Worm (Caenorhabditis elegans) whole organism, L4/young adult: Measurements from ENCODE around the gene fbxa-141.

ENCODE experiments used
- W03F9.2 ChIP-seq: fragments of 150-350 bp; optimal IDR thresholded peaks from 2 replicates; lab custom pipeline; 2014; ENCODE audit warnings: missing biosample characterization, missing genetic modification characterization
- dao-5 ChIP-seq: sonication (generic microtip); optimal IDR thresholded peaks from 2 replicates; lab custom pipeline; 2016; ENCODE audit warnings: missing genotype, missing genetic modification characterization, moderate library complexity, missing compliant biosample characterization
- him-1 ChIP-seq: sonication (generic microtip); optimal IDR thresholded peaks from 2 replicates; lab custom pipeline; 2016; ENCODE audit warnings: missing genotype, missing genetic modification reagents, missing genetic modification characterization, missing compliant biosample characterization

DNA sequence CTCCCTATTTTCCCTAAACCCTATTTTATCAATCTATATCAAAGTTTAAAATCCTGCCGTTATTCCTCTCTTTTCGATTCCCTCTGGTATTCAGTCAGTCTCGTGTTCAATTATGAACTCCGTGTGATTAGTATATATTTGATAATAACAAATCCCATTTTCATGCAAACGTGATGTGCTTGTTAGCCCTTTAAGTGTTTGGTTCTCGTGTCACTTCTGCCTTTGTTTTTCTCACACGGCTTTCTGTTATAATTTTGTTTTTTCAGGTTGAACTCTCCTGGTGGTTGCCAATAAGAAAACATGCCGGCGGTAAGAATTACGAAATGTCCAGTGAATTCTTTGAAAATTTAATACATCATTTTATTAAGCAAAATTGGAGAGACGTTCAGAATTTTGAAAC, 46.2 kb downstream of the fbxa-141 start, which contains the start of gene M163.21:
- TF ChIP-seq W03F9.2 (tag; lab: Kevin White, UChicago) (no peak), him-1 (tag; lab: Kevin White, UChicago) (no peak), dao-5 (no peak)
